Worm (Caenorhabditis elegans): ENCODE data around the gene F57A8.7.
A peak's percentile ranks its signal among the peaks of the same experiment; 100 is the strongest.

- peak; percentile 95 for TF ChIP-seq lsy-2 (tag; optimal IDR thresholded peaks at IDR 0.05)
- TF ChIP-seq snpc-4 (tag; optimal IDR thresholded peaks at IDR 0.05): no peak
- TF ChIP-seq lin-32 (GFP tag; optimal IDR thresholded peaks at IDR 0.05): no peak
- TF ChIP-seq ztf-11 (tag; optimal IDR thresholded peaks at IDR 0.05): no peak
- TF ChIP-seq nhr-28 (tag; optimal IDR thresholded peaks at IDR 0.05): no peak
- peak; percentile 71 for TF ChIP-seq unc-62 (GFP tag; optimal IDR thresholded peaks at IDR 0.05)
- no peak for TF ChIP-seq nhr-76 (tag; optimal IDR thresholded peaks at IDR 0.05)
- no peak for TF ChIP-seq M03D4.4 (tag; optimal IDR thresholded peaks at IDR 0.05)
- TF ChIP-seq elt-1 (tag; optimal IDR thresholded peaks at IDR 0.05; ENCODE audit: borderline replicate concordance, insufficient read depth): no peak
- peak; percentile 51 for TF ChIP-seq mep-1 (tag; optimal IDR thresholded peaks at IDR 0.05)
These were observed 33.3 kb upstream of the F57A8.7 start for ce11 chrV:10042254-10042653.

Measured in whole organism, mixed stage, embryonic.